Fruit fly (Drosophila melanogaster) whole organism, wandering third instar larva: ENCODE results near the gene CG1271.

Experiments
- Abd-B ChIP-seq: fragments of >200 bp; optimal IDR thresholded peaks from 2 replicates; lab custom pipeline; 2017; ENCODE audit warnings: missing biosample characterization, missing genetic modification characterization
- CG32264 ChIP-seq: fragments of 200-800 bp; sonication (Bioruptor generic); optimal IDR thresholded peaks from 2 replicates; lab custom pipeline; 2016; ENCODE audit warnings: missing biosample characterization, missing genetic modification characterization
- CG9705 ChIP-seq: fragments of 200-800 bp; sonication (Bioruptor generic); optimal IDR thresholded peaks from 2 replicates; lab custom pipeline; 2018; ENCODE audit warnings: missing biosample characterization, mild to moderate bottlenecking, missing genetic modification characterization
- CrebA ChIP-seq: fragments of 200-800 bp; sonication (Bioruptor generic); optimal IDR thresholded peaks from 2 replicates; lab custom pipeline; 2016; ENCODE audit warnings: missing biosample characterization, mild to moderate bottlenecking, missing genetic modification characterization, borderline replicate concordance
- Dfd ChIP-seq: fragments of >200 bp; optimal IDR thresholded peaks from 2 replicates; lab custom pipeline; 2017; ENCODE audit warnings: missing biosample characterization, missing genetic modification characterization
- Dif ChIP-seq: fragments of 200-275, 200-300 bp; sonication (Bioruptor generic); optimal IDR thresholded peaks from 2 replicates; lab custom pipeline; 2018; ENCODE audit warnings: missing biosample characterization, missing genetic modification characterization; ENCODE audit not compliant: partially characterized antibody
- GATAd ChIP-seq: sonication (Bioruptor generic); optimal IDR thresholded peaks from 2 replicates; lab custom pipeline; 2016; ENCODE audit warnings: missing biosample characterization, missing genetic modification characterization
- HLH106 ChIP-seq: fragments of 200-800 bp; optimal IDR thresholded peaks from 3 replicates; lab custom pipeline; 2019; ENCODE audit warnings: missing biosample characterization, mild to moderate bottlenecking, missing genetic modification characterization, moderate library complexity
- Hnf4 ChIP-seq: fragments of 200-800 bp; sonication (Bioruptor generic); optimal IDR thresholded peaks from 2 replicates; lab custom pipeline; 2016; ENCODE audit warnings: missing biosample characterization, mild to moderate bottlenecking, missing genetic modification characterization
- Hr78 ChIP-seq: fragments of >200 bp; optimal IDR thresholded peaks from 2 replicates; lab custom pipeline; 2017; ENCODE audit warnings: missing biosample characterization, missing genetic modification characterization
- Hr83 ChIP-seq: fragments of 200-300 bp; sonication (Bioruptor generic); optimal IDR thresholded peaks from 2 replicates; lab custom pipeline; 2016; ENCODE audit warnings: missing biosample characterization, mild to moderate bottlenecking, missing genetic modification characterization, moderate library complexity; ENCODE audit not compliant: poor library complexity, severe bottlenecking
- Jra ChIP-seq: sonication (Bioruptor generic); optimal IDR thresholded peaks from 2 replicates; lab custom pipeline; 2016; ENCODE audit warnings: missing biosample characterization, missing genetic modification characterization
- Mio ChIP-seq: sonication (Bioruptor generic); optimal IDR thresholded peaks from 2 replicates; lab custom pipeline; 2016; ENCODE audit warnings: missing biosample characterization, missing genetic modification characterization
- Myc ChIP-seq: fragments of >200 bp; optimal IDR thresholded peaks from 2 replicates; lab custom pipeline; 2017
- N ChIP-seq: fragments of >200 bp; optimal IDR thresholded peaks from 2 replicates; lab custom pipeline; 2018; ENCODE audit warnings: missing biosample characterization, missing external identifiers, missing genetic modification characterization
- OdsH ChIP-seq: fragments of 200-800 bp; sonication (Bioruptor generic); optimal IDR thresholded peaks from 2 replicates; lab custom pipeline; 2016; ENCODE audit warnings: missing biosample characterization, mild to moderate bottlenecking, missing genetic modification characterization
- Rel ChIP-seq, 2 experiments: fragments of 200-800 bp; sonication (Bioruptor generic) in 1 of 2; optimal IDR thresholded peaks; 2 replicates in 1 of 2; 3 replicates in 1 of 2; lab custom pipeline; 2016 to 2019; ENCODE audit warnings: mild to moderate bottlenecking in 2 of 2, missing biosample characterization in 2 of 2, missing genetic modification characterization in 2 of 2, moderate library complexity in 1 of 2
- Sp1 ChIP-seq: fragments of 200-800 bp; sonication (Bioruptor generic); optimal IDR thresholded peaks from 3 replicates; lab custom pipeline; 2019; ENCODE audit warnings: missing biosample characterization, mild to moderate bottlenecking, missing genetic modification characterization, moderate library complexity
- Vsx2 ChIP-seq: fragments of 200-300, 225-300 bp; sonication (Bioruptor generic); optimal IDR thresholded peaks from 2 replicates; lab custom pipeline; 2018; ENCODE audit warnings: missing biosample characterization, missing genetic modification characterization; ENCODE audit not compliant: partially characterized antibody
- br ChIP-seq: fragments of 200-800 bp; sonication (Bioruptor generic); optimal IDR thresholded peaks from 2 replicates; lab custom pipeline; 2016; ENCODE audit warnings: missing biosample characterization, missing genetic modification characterization
- brk ChIP-seq: fragments of 200-800 bp; sonication (Bioruptor generic); optimal IDR thresholded peaks from 2 replicates; lab custom pipeline; 2016; ENCODE audit warnings: missing biosample characterization, mild to moderate bottlenecking, missing genetic modification characterization
- dl ChIP-seq, 2 experiments: fragments of 175-275, 200-275 bp in 1 of 2; fragments of 200-275 bp in 1 of 2; sonication (Bioruptor generic); optimal IDR thresholded peaks; lab custom pipeline; 2018; ENCODE audit warnings: mild to moderate bottlenecking in 2 of 2, missing biosample characterization in 2 of 2, missing genetic modification characterization in 2 of 2, moderate library complexity in 2 of 2; ENCODE audit not compliant: partially characterized antibody in 2 of 2, insufficient read depth in 1 of 2
- dmrt93B ChIP-seq: fragments of 200-800 bp; sonication (Bioruptor generic); optimal IDR thresholded peaks from 2 replicates; lab custom pipeline; 2018; ENCODE audit warnings: missing biosample characterization, mild to moderate bottlenecking, missing genetic modification characterization
- dsf ChIP-seq: sonication (Bioruptor generic); optimal IDR thresholded peaks from 2 replicates; lab custom pipeline; 2016; ENCODE audit warnings: missing biosample characterization, missing genetic modification characterization, borderline replicate concordance
- ey ChIP-seq: fragments of 200-800 bp; sonication (Bioruptor generic); optimal IDR thresholded peaks from 2 replicates; lab custom pipeline; 2016; ENCODE audit warnings: missing biosample characterization, missing genetic modification characterization
- foxo ChIP-seq, 2 experiments: fragments of 200-800 bp; sonication (Bioruptor generic); optimal IDR thresholded peaks; 2 replicates in 1 of 2; 3 replicates in 1 of 2; lab custom pipeline; 2016 to 2017; ENCODE audit warnings: missing biosample characterization in 2 of 2, missing genetic modification characterization in 2 of 2
- fru ChIP-seq: fragments of 200-800 bp; sonication (Bioruptor generic); optimal IDR thresholded peaks from 3 replicates; lab custom pipeline; 2016; ENCODE audit warnings: missing biosample characterization, mild to moderate bottlenecking, missing genetic modification characterization
- h ChIP-seq: fragments of 200-800 bp; sonication (Bioruptor generic); optimal IDR thresholded peaks from 3 replicates; lab custom pipeline; 2016; ENCODE audit warnings: missing biosample characterization, mild to moderate bottlenecking, missing genetic modification characterization
- jim ChIP-seq: fragments of 175-275, 200-325 bp; sonication (Bioruptor generic); optimal IDR thresholded peaks from 2 replicates; lab custom pipeline; 2016; ENCODE audit warnings: missing biosample characterization, mild to moderate bottlenecking, missing genetic modification characterization
- lola ChIP-seq: fragments of >200 bp; optimal IDR thresholded peaks from 2 replicates; lab custom pipeline; 2017; ENCODE audit warnings: missing biosample characterization, missing genetic modification characterization
- pan ChIP-seq: fragments of >200 bp; optimal IDR thresholded peaks from 2 replicates; lab custom pipeline; 2017
- psq ChIP-seq: fragments of 200-800 bp; sonication (Bioruptor generic); optimal IDR thresholded peaks from 3 replicates; lab custom pipeline; 2017; ENCODE audit warnings: missing biosample characterization, mild to moderate bottlenecking, missing genetic modification characterization, moderate library complexity
- rgr ChIP-seq: fragments of 200-800 bp; sonication (Bioruptor generic); optimal IDR thresholded peaks from 3 replicates; lab custom pipeline; 2016; ENCODE audit warnings: missing biosample characterization, mild to moderate bottlenecking, missing genetic modification characterization
- sage ChIP-seq: fragments of 200-800 bp; sonication (Bioruptor generic); optimal IDR thresholded peaks from 2 replicates; lab custom pipeline; 2016; ENCODE audit warnings: missing biosample characterization, mild to moderate bottlenecking, missing genetic modification characterization
- sv ChIP-seq: fragments of 200-800 bp; sonication (Bioruptor generic); optimal IDR thresholded peaks from 3 replicates; lab custom pipeline; 2016; ENCODE audit warnings: missing biosample characterization, missing genetic modification characterization
- tai ChIP-seq: sonication (Bioruptor generic); optimal IDR thresholded peaks from 2 replicates; lab custom pipeline; 2016; ENCODE audit warnings: missing biosample characterization, missing genetic modification characterization
- usp ChIP-seq: fragments of >200 bp; optimal IDR thresholded peaks from 2 replicates; lab custom pipeline; 2017; ENCODE audit warnings: missing biosample characterization, missing genetic modification characterization
- woc ChIP-seq: sonication (Bioruptor generic); optimal IDR thresholded peaks from 2 replicates; lab custom pipeline; 2016; ENCODE audit warnings: missing biosample characterization, mild to moderate bottlenecking, missing genetic modification characterization

CG1271 gene

dm6 chr3L:3073460-3073859, 21.1 kb downstream of the CG1271 start:
- TF ChIP-seq sv (GFP tag; lab: Kevin White, UChicago) (no peak), CG9705 (peak; percentile 2), Dif (GFP tag; lab: Kevin White, UChicago) (no peak), rgr (no peak), Mio (GFP tag; lab: Kevin White, UChicago) (no peak), sage (no peak), usp (GFP tag; lab: Kevin White, UChicago) (no peak), CrebA (GFP tag; lab: Kevin White, UChicago) (no peak), tai (no peak), N (GFP tag; lab: Kevin White, UChicago) (no peak), Jra (GFP tag; lab: Kevin White, UChicago) (no peak), h (peak; percentile 54), woc (GFP tag; lab: Kevin White, UChicago) (no peak), jim (no peak), Abd-B (GFP tag; lab: Kevin White, UChicago) (no peak), HLH106 (tag; lab: Kevin White, UChicago) (peak; percentile 43), Rel (GFP tag; optimal IDR thresholded peaks at IDR 0.05; lab: Kevin White, UChicago) (no peak), Rel (tag; optimal IDR thresholded peaks at IDR 0.05; lab: Kevin White, UChicago) (no peak), Dfd (GFP tag; lab: Kevin White, UChicago) (no peak), Hr83 (GFP tag; lab: Kevin White, UChicago) (no peak), foxo (GFP tag; optimal IDR thresholded peaks at IDR 0.05; lab: Kevin White, UChicago) (peak in 1 of 2 experiments; percentile 50), brk (GFP tag; lab: Kevin White, UChicago) (no peak), OdsH (GFP tag; lab: Kevin White, UChicago) (no peak), Vsx2 (GFP tag; lab: Kevin White, UChicago) (no peak), Hr78 (GFP tag; lab: Kevin White, UChicago) (no peak), pan (no peak), Sp1 (GFP tag; lab: Kevin White, UChicago) (peak; percentile 20), Hnf4 (GFP tag; lab: Kevin White, UChicago) (no peak), Myc (lab: Kevin White, UChicago) (no peak), ey (GFP tag; lab: Kevin White, UChicago) (peak; percentile 10), GATAd (GFP tag; lab: Kevin White, UChicago) (no peak), lola (GFP tag; lab: Kevin White, UChicago) (no peak), dmrt93B (GFP tag; lab: Kevin White, UChicago) (no peak), dsf (GFP tag; lab: Kevin White, UChicago) (no peak), dl (GFP tag; optimal IDR thresholded peaks at IDR 0.05; lab: Kevin White, UChicago; ENCODE audit: insufficient read depth in 1 of 2, partially characterized antibody in 2 of 2) (no peak), fru (peak; percentile 52), psq (GFP tag; lab: Kevin White, UChicago) (no peak), br (GFP tag; lab: Kevin White, UChicago) (peak; percentile 21), CG32264 (GFP tag; lab: Kevin White, UChicago) (no peak)

dm6 chr3L:3074380-3074779, 22.1 kb downstream of the CG1271 start:
- TF ChIP-seq foxo (GFP tag; optimal IDR thresholded peaks at IDR 0.05; lab: Kevin White, UChicago) (peak in 1 of 2 experiments; percentile 45), brk (GFP tag; lab: Kevin White, UChicago) (no peak), br (GFP tag; lab: Kevin White, UChicago) (no peak), dmrt93B (GFP tag; lab: Kevin White, UChicago) (peak; percentile 41), Hnf4 (GFP tag; lab: Kevin White, UChicago) (no peak), CG32264 (GFP tag; lab: Kevin White, UChicago) (no peak), Hr83 (GFP tag; lab: Kevin White, UChicago) (no peak), pan (no peak), N (GFP tag; lab: Kevin White, UChicago) (no peak), Dif (GFP tag; lab: Kevin White, UChicago) (no peak), Sp1 (GFP tag; lab: Kevin White, UChicago) (peak; percentile 47), psq (GFP tag; lab: Kevin White, UChicago) (peak; percentile 2), lola (GFP tag; lab: Kevin White, UChicago) (no peak), h (peak; percentile 44), Jra (GFP tag; lab: Kevin White, UChicago) (no peak), woc (GFP tag; lab: Kevin White, UChicago) (peak; percentile 61), OdsH (GFP tag; lab: Kevin White, UChicago) (peak; percentile 44), CrebA (GFP tag; lab: Kevin White, UChicago) (no peak), fru (peak; percentile 32), rgr (peak; percentile 1), HLH106 (tag; lab: Kevin White, UChicago) (peak; percentile 39), Dfd (GFP tag; lab: Kevin White, UChicago) (no peak), ey (GFP tag; lab: Kevin White, UChicago) (peak; percentile 29), Abd-B (GFP tag; lab: Kevin White, UChicago) (no peak), Vsx2 (GFP tag; lab: Kevin White, UChicago) (no peak)
